Fruit fly (Drosophila melanogaster): ENCODE data around the gene Npc1a.
A peak's percentile ranks its signal among the peaks of the same experiment; 100 is the strongest.

Gene Npc1a

DNA sequence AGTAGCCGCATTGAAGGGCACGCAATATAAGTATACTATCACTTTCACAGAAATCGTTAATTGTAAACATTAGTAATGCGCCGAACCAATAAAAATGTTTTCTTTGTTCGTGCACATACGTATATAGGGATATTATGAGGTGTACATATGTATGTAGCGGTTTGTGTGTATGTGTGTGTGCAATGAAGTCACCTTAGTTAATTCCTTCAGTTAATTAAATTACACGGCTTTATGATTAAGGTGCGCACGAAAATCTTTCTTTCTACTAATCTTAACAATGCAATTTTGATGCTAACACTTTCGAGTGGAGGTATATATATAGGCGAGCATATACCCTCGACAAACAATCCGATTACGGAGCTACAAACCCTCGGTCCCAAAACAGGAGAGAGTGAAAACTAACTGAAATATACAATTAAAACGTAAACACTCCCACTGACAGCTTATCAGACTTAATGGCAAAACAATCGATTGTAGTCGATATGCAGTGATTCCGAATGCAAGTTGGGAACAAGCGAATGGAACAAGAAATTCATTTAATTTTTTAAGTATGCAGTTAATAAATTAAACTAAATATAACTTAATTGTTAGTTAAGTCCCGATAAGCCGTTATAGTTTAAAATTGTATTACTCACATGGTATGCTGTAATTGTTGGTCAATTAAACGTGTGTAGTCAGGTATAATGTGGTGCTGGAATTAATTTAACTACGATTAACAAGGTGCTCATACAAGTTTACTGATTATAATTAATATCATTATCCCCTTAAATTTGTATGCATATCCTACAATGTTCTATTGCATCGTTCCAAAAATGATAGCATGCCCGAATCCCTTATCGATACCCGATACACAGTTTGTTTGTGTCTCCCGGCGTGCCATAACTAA, at the start of gene Npc1a, which contains the start of gene Prosalpha6:
Gene Npc1a (minus strand): TSS at position 716 of the 886 bp plus-strand sequence.
Gene Prosalpha6 (plus strand): TSS at position 851 of the 886 bp plus-strand sequence.
- no peak for TF ChIP-seq CG17801 (GFP tag; optimal IDR thresholded peaks at IDR 0.05; ENCODE audit: partially characterized antibody)

DNA sequence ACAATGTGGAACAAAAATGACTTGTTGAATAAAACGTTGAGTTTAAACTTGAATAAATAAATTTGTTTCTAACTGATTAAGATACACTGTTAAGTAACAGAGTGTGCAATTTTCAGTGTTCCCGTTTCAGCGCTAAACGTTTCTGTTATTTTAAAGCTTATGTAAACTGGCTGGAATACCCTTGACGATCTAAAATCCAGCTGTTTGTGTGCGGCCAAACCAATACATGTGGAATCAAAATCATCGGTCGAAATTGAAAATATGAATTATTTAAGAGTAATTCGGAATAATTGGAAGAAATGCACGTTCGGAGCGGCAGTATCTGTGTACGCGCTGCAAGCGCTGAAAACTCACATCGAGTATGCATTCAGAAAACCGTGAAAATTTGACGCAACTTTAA, 48.8 kb upstream of the Npc1a start, which contains the start of gene Mulk:
Gene Mulk (plus strand): TSS at position 198 of the 400 bp plus-strand sequence.
- TF ChIP-seq CG17801 (GFP tag; optimal IDR thresholded peaks at IDR 0.05; ENCODE audit: partially characterized antibody) = no peak

DNA sequence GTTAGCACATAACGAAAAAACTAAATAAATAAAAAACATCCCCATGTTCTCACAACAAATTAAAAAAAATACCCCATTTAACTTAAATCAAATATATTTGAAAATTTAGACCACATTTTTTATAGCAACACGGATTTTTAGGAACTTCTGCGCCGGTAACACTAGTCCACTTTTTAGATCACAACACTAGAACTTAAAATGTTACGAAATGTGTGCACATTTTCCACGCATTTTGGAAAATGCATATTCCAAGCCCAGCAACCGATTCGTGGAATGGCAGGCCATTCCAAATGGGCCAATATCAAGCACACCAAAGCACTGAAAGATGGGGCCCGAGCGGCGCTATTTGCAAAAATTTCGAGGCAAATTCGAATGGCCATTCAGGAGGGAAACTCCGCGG, 47.7 kb upstream of the Npc1a start, which contains the start of gene CG4957:
Gene CG4957 (plus strand): TSS at position 185 of the 400 bp plus-strand sequence.
- no peak for TF ChIP-seq CG17801 (GFP tag; optimal IDR thresholded peaks at IDR 0.05; ENCODE audit: partially characterized antibody)

DNA sequence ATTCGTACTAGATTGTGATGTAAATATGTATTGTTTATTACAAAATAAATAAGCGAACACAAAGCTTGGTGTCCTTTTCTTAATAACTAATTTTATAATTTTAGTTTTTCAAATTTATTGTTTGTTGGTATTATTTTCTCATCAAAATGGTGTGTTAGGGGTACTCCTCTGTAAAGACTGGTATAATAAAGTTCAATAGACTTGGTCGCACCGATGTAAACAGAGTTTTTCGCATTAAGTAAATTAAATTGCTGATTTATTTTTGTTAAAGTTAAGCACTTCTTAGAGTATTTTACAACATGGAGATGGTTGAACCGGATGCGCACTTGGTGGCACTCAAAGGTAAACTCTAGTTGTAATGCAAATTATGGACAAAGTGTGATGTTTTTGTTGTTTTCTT, 45.5 kb upstream of the Npc1a start, which contains the start of gene CG4953:
Gene CG4953 (plus strand): TSS at position 193 of the 400 bp plus-strand sequence.
- TF ChIP-seq CG17801 (GFP tag; optimal IDR thresholded peaks at IDR 0.05; ENCODE audit: partially characterized antibody) = no peak

DNA sequence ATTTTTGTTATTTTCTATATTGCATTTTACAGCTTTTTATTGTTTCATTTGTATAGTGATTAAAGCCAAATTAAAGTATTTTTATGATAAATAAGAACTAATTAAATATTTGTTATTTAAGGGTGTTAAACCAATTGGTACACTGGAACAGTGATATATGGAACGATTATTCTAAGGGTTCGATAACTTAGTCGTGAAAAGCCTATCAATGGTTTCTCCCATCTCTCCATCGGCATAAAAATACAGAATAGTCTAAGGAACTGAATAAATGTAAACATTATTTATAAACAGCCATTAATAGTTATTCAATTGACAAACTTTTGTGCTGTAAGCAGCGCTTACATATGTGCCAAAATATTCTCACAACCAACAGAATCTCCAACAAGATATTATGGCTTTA, 44.1 kb upstream of the Npc1a start, which contains the start of gene Mob3:
Gene Mob3 (plus strand): TSS at position 208 of the 400 bp plus-strand sequence.
- TF ChIP-seq CG17801 (GFP tag; optimal IDR thresholded peaks at IDR 0.05; ENCODE audit: partially characterized antibody) = peak; percentile 21

DNA sequence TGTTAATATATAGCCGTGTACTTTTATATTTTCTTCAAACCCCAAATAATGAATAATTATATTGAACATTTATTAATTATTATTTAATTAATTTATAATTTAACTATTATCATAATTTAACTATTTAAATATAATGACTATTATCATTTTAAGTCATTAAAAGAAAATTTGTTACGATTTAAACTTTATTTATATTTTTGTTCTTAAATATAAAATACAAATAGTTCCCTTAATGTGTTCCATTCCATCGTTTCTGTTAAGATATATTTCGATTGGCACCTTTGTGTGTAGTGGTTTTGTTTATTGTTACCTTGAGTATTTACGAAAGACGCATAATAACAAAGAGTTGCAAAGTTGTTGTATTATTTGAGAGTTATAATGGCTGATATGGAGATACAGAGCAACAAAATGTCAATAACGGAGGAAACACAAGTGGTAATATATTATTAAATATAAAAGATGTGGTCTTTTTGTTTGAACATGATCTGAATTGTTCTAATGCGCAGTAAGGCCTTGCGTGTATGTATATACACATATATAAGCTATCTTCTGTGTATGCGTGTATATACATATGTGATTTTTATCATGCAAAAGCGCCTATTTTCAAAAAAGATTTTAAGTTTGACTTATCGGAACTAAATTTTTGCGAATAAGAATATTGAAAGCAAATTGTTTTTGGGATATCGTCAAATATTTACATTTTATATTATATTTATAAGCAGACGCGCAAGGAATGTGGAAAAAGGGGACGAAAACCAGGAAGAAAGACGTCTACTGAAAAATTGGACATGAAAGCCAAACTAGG, 43.0 kb upstream of the Npc1a start, which contains the start of gene REPTOR-BP:
Gene REPTOR-BP (plus strand): TSS at position 296 of the 805 bp plus-strand sequence.
- TF ChIP-seq CG17801 (GFP tag; optimal IDR thresholded peaks at IDR 0.05; ENCODE audit: partially characterized antibody) = no peak

DNA sequence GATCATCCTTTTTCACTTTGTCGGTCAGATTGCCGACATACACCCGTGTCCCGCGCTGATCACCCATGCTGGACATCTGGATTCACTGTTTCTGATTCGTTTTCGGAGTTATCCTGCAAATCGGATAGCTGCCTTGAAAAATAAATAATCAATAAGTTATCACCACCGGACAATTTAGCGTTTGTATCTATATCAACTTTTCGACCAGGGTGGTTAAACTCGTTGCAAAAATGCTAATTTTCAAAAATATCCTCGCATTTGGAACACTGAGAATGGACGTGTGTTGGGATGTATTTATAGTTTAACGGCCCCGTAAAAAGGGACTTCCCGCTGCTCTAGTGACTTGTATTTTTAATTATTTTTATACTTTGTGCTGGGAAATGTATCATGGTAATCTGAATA, 42.3 kb upstream of the Npc1a start, which contains the start of gene Rsf1:
Gene Rsf1 (minus strand): TSS at position 212 of the 402 bp plus-strand sequence.
- TF ChIP-seq CG17801 (GFP tag; optimal IDR thresholded peaks at IDR 0.05; ENCODE audit: partially characterized antibody) = no peak

DNA sequence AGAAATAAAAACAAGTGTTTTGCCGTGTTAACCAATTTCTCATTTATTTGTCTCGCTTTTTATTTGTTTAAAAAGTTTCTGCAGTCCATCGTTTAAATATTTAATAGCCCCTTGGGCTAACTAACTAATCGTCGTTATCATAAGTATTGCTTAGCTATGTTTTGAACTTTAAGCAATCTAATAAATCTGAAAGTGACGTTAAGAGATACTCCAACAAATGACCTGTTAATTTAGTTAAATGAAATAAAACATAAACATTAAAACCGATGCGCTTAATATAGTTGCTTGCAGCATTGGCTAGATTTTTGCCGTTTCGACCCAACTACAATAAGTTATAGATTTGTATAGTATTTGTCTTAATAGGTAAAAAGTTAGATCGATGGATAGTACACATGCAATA, 40.8 kb upstream of the Npc1a start:
- no peak for TF ChIP-seq CG17801 (GFP tag; optimal IDR thresholded peaks at IDR 0.05; ENCODE audit: partially characterized antibody)

DNA sequence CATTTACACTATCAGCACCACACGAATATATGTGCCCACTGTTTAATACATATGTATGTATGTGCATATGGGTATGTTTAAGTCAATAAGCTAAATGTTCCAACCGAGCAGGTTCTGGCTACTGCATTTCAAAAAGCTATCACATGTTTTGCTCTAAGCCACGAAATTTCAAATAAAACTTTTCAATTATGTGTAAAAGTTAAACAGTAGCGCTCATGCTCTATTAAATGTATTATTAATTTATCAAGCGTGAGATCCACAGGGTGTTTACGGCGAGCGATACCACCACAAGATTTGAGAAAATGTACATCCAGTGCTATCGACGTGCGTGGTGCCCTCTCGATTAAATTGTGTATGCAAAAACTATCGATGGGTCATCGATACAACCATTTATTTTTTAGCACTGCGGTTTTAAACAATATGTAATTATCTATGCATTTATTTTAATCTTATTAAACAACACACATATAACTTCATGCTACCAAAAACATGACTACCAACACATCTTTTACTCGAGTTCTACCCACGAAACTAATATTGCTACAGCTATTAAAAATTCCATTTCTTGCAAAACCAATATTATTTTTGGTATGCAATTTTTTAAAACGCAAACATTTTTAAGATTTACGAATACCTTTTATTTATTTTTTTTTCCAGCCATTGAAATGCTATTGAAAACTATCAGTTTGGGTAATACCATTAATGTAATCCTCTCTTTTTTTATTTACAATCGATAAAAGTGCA, 39.9 kb upstream of the Npc1a start, which contains the start of gene Pten:
Gene Pten (minus strand): TSS at position 300 of the 744 bp plus-strand sequence.
- peak; percentile 26 for TF ChIP-seq CG17801 (GFP tag; optimal IDR thresholded peaks at IDR 0.05; ENCODE audit: partially characterized antibody)

DNA sequence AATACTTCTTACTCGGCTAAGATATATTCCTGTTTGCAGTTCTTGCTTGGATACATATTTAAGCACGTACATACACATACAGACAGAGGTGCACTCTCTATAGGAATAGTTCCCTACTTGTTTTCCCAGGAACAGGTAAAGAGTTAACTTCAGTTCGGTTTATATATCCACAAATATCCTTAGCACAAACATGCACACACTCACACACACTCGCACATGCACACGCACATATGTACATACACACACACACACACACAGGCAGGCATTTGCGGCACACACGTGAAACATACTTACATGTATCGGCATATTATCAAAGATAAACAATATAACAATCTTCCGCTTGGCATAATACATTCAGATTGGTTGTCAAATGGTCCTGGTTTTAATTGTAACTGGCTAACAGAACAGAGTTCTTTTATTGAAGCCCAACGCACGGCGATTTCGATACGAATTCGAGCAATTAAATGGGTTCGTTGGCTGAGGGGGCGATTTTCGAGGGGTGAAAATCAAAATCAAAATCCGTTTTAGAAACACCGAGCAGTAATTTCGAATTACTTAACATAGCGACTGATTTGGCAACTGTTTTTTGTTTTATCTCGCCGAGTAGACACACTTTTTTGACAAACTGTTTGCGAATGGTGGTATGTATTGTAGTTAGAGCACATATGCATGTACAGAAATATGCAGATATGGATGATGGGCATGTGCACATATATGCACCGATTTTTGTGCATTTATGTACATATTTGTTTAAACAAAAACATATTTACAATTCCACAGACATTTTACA, 39.1 kb upstream of the Npc1a start:
- no peak for TF ChIP-seq CG17801 (GFP tag; optimal IDR thresholded peaks at IDR 0.05; ENCODE audit: partially characterized antibody)

DNA sequence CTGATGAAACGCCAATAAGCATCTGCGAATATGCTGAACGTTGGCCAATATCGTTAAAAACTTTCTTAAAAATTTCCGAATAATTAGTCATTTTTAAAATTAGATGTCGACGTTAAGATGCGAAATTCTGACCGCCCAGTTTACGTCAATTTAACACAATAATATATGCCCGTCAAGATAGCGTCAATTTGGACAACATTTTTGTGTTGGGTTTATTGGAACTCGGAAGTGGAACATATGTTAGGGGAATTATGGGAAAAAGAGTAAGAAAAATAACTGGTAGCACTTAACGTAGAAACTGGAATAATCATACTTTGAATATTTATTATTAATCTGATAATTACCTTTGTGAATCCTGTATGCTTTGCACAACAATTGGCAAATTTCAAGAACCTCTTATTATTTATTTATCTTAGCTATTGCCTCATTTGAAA, 34.7 kb upstream of the Npc1a start, which contains the start of gene CG5676:
Gene CG5676 (minus strand): TSS at position 167 of the 434 bp plus-strand sequence.
- peak; percentile 11 for TF ChIP-seq CG17801 (GFP tag; optimal IDR thresholded peaks at IDR 0.05; ENCODE audit: partially characterized antibody)

DNA sequence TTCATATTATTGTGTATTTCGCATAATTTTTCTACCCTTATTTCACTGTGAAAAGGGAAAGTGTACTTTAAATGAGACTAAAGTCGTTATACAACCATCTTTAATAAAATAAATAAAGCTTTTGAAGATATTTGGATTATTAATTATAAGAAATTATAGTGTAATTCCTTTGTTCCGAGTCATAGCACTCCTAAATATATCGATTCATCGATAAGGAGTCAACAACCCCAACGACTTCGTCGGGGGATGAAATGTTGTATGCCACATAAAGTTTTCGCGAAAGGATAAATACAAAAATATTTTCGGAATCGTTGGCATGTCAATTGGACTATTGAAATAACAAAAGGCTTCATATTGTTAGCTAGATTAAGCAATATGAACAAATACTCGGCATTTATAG, 30.6 kb upstream of the Npc1a start, which contains the start of gene Ror:
Gene Ror (plus strand): TSS at position 252 of the 400 bp plus-strand sequence.
- no peak for TF ChIP-seq CG17801 (GFP tag; optimal IDR thresholded peaks at IDR 0.05; ENCODE audit: partially characterized antibody)

DNA sequence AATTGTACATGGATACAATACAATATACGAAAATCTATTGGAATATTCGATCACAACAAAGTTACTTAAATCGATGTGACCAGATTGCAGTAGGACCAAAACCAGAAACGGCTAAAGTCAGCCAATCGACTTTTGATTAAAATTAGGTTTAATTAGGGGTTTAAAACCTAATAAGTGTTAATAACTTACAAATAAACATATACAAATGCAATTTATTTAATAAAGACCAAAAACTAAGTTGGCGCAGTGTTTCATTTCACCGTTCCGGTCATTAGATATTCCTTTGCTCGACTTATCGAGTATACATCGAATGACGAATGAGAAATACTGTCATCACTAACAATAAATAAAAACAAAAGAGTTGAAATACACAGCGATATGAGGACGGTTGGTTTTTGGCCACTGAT, 29.4 kb upstream of the Npc1a start, which contains the start of the genes bsk and CG31717:
Gene bsk (minus strand): TSS at position 61 of the 407 bp plus-strand sequence.
Gene CG31717 (plus strand): TSS at position 297 of the 407 bp plus-strand sequence.
- peak; percentile 51 for TF ChIP-seq CG17801 (GFP tag; optimal IDR thresholded peaks at IDR 0.05; ENCODE audit: partially characterized antibody)
